Fruit fly (Drosophila melanogaster) whole organism, embryonic: ENCODE results near the gene CG11970.

ENCODE experiments used
- BEAF-32 ChIP-seq: fragments of 200-800 bp; sonication (Bioruptor generic); optimal IDR thresholded peaks from 3 replicates; lab custom pipeline; 2017; ENCODE audit warnings: missing biosample characterization, missing genetic modification characterization, mild to moderate bottlenecking, moderate library complexity, missing genetic modification reagents
- CG10147 ChIP-seq: fragments of 200-800 bp; sonication (Bioruptor generic); optimal IDR thresholded peaks from 2 replicates; lab custom pipeline; 2019; ENCODE audit warnings: missing biosample characterization, mild to moderate bottlenecking, missing genetic modification characterization, moderate library complexity
- CG11504 ChIP-seq: fragments of 200-800 bp; sonication (Bioruptor generic); optimal IDR thresholded peaks from 3 replicates; lab custom pipeline; 2019; ENCODE audit warnings: missing biosample characterization, mild to moderate bottlenecking, missing genetic modification characterization, moderate library complexity
- CG12299 ChIP-seq: fragments of 200-800 bp; sonication (Bioruptor generic); optimal IDR thresholded peaks from 2 replicates; lab custom pipeline; 2018; ENCODE audit warnings: missing biosample characterization, mild to moderate bottlenecking, missing genetic modification characterization
- CG1233 ChIP-seq: fragments of 200-800 bp; sonication (Bioruptor generic); optimal IDR thresholded peaks from 4 replicates; lab custom pipeline; 2018; ENCODE audit warnings: missing biosample characterization, mild to moderate bottlenecking, missing genetic modification characterization
- CG13424 ChIP-seq: fragments of 200-800 bp; sonication (Bioruptor generic); optimal IDR thresholded peaks from 2 replicates; lab custom pipeline; 2019; ENCODE audit warnings: missing biosample characterization, mild to moderate bottlenecking, missing genetic modification characterization, moderate library complexity
- CG1529 ChIP-seq: fragments of 200-800 bp; sonication (Bioruptor generic); optimal IDR thresholded peaks from 3 replicates; lab custom pipeline; 2018; ENCODE audit warnings: missing biosample characterization, missing genetic modification characterization
- CG1647 ChIP-seq: fragments of 200-800 bp; sonication (Bioruptor generic); optimal IDR thresholded peaks from 3 replicates; lab custom pipeline; 2016; ENCODE audit warnings: missing biosample characterization, missing genetic modification characterization
- CG16863 ChIP-seq: fragments of 200-800 bp; sonication (Bioruptor generic); optimal IDR thresholded peaks from 3 replicates; lab custom pipeline; 2016; ENCODE audit warnings: missing biosample characterization, missing genetic modification characterization
- CG17361 ChIP-seq: fragments of 200-800 bp; sonication (Bioruptor generic); IDR thresholded peaks from 3 replicates; pipeline ENCODE4 v1.3.6; 2022; ENCODE audit warnings: missing biosample characterization, missing genetic modification characterization
- CG18619 ChIP-seq: fragments of 200-800 bp; sonication (Bioruptor generic); optimal IDR thresholded peaks from 3 replicates; lab custom pipeline; 2017; ENCODE audit warnings: missing biosample characterization, mild to moderate bottlenecking, missing genetic modification characterization
- CG2712 ChIP-seq: fragments of 200-800 bp; optimal IDR thresholded peaks from 3 replicates; lab custom pipeline; 2019; ENCODE audit warnings: missing biosample characterization, mild to moderate bottlenecking, missing genetic modification characterization, moderate library complexity
- CG3281 ChIP-seq: fragments of 200-800 bp; sonication (Bioruptor generic); optimal IDR thresholded peaks from 3 replicates; lab custom pipeline; 2017; ENCODE audit warnings: missing biosample characterization, mild to moderate bottlenecking, missing genetic modification characterization
- CG43689 ChIP-seq: fragments of 200-800 bp; sonication (Bioruptor generic); IDR thresholded peaks from 2 replicates; pipeline ENCODE4 v1.3.6; 2022; ENCODE audit warnings: missing biosample characterization, missing genetic modification characterization
- CG6175 ChIP-seq: fragments of 200-800 bp; sonication (Bioruptor generic); IDR thresholded peaks from 3 replicates; pipeline ENCODE4 v1.3.6; 2022; ENCODE audit warnings: missing biosample characterization, missing genetic modification characterization
- CG7745 ChIP-seq: fragments of 200-800 bp; sonication (Bioruptor generic); optimal IDR thresholded peaks from 2 replicates; lab custom pipeline; 2018; ENCODE audit warnings: missing biosample characterization, mild to moderate bottlenecking, missing genetic modification characterization, moderate library complexity
- CG8290 ChIP-seq, 3 experiments: fragments of 200-800 bp; sonication (Bioruptor generic); optimal IDR thresholded peaks; 2 replicates each; lab custom pipeline; 2016 to 2019; ENCODE audit warnings: missing biosample characterization in 3 of 3, missing genetic modification characterization in 3 of 3, mild to moderate bottlenecking in 2 of 3, moderate library complexity in 1 of 3
- CoRest ChIP-seq: fragments of 200-800 bp; sonication (Bioruptor generic); optimal IDR thresholded peaks from 3 replicates; lab custom pipeline; 2018; ENCODE audit warnings: missing biosample characterization, mild to moderate bottlenecking, missing genetic modification characterization, moderate library complexity
- Dp ChIP-seq: fragments of 200-800 bp; sonication (Bioruptor generic); optimal IDR thresholded peaks from 2 replicates; lab custom pipeline; 2018; ENCODE audit warnings: missing biosample characterization, mild to moderate bottlenecking, missing genetic modification characterization, moderate library complexity
- Drgx ChIP-seq: fragments of 200-800 bp; sonication (Bioruptor generic); IDR thresholded peaks from 2 replicates; pipeline ENCODE4 v1.3.6; 2022; ENCODE audit warnings: missing biosample characterization, missing genetic modification characterization
- Ets65A ChIP-seq: fragments of 200-800 bp; sonication (Bioruptor generic); peaks from one replicate; lab custom pipeline; 2016; ENCODE audit warnings: missing biosample characterization, missing genetic modification characterization
- HLH4C ChIP-seq: fragments of 200-800 bp; sonication (Bioruptor generic); IDR thresholded peaks from 3 replicates; pipeline ENCODE4 v1.3.6; 2022; ENCODE audit warnings: missing biosample characterization, missing genetic modification characterization; ENCODE audit not compliant: partially characterized antibody
- Hsf ChIP-seq: fragments of 200-800 bp; sonication (Bioruptor generic); optimal IDR thresholded peaks from 3 replicates; lab custom pipeline; 2016; ENCODE audit warnings: missing biosample characterization, missing genetic modification characterization
- Nf-YB ChIP-seq: fragments of 200-800 bp; sonication (Bioruptor generic); optimal IDR thresholded peaks from 3 replicates; lab custom pipeline; 2019; ENCODE audit warnings: missing biosample characterization, mild to moderate bottlenecking, missing genetic modification characterization, moderate library complexity
- NfI ChIP-seq: fragments of 200-800 bp; sonication (Bioruptor generic); optimal IDR thresholded peaks from 3 replicates; lab custom pipeline; 2018; ENCODE audit warnings: missing biosample characterization, mild to moderate bottlenecking, missing genetic modification characterization, moderate library complexity
- Sox100B ChIP-seq: fragments of 200-800 bp; sonication (Bioruptor generic); optimal IDR thresholded peaks from 3 replicates; lab custom pipeline; 2018; ENCODE audit warnings: missing biosample characterization, mild to moderate bottlenecking, missing genetic modification characterization
- Sox102F ChIP-seq: fragments of 200-800 bp; sonication (Bioruptor generic); optimal IDR thresholded peaks from 2 replicates; lab custom pipeline; 2018; ENCODE audit warnings: missing biosample characterization, mild to moderate bottlenecking, missing genetic modification characterization, moderate library complexity
- Ssrp ChIP-seq: fragments of 200-800 bp; sonication (Bioruptor generic); optimal IDR thresholded peaks from 2 replicates; lab custom pipeline; 2018; ENCODE audit warnings: missing biosample characterization, mild to moderate bottlenecking, missing genetic modification characterization, moderate library complexity
- Usf ChIP-seq: fragments of 200-800 bp; sonication (Bioruptor generic); optimal IDR thresholded peaks from 2 replicates; lab custom pipeline; 2017; ENCODE audit warnings: missing genotype, missing biosample characterization, missing genetic modification characterization
- abd-A ChIP-seq: fragments of 200-800 bp; sonication (Bioruptor generic); optimal IDR thresholded peaks from 3 replicates; lab custom pipeline; 2019; ENCODE audit warnings: missing biosample characterization, mild to moderate bottlenecking, missing genetic modification characterization, moderate library complexity
- ap ChIP-seq: fragments of 200-800 bp; sonication (Bioruptor generic); IDR thresholded peaks from 2 replicates; pipeline ENCODE4 v1.3.6; 2022; ENCODE audit warnings: missing biosample characterization, missing genetic modification characterization
- bowl ChIP-seq: fragments of 200-800 bp; sonication (Bioruptor generic); IDR thresholded peaks from 2 replicates; pipeline ENCODE4 v1.3.6; 2022; ENCODE audit warnings: missing biosample characterization, missing genetic modification characterization
- cg ChIP-seq: fragments of 200-800 bp; sonication (Bioruptor generic); optimal IDR thresholded peaks from 3 replicates; lab custom pipeline; 2019; ENCODE audit warnings: missing biosample characterization, mild to moderate bottlenecking, missing genetic modification characterization, moderate library complexity
- chinmo ChIP-seq: fragments of 200-800 bp; sonication (Bioruptor generic); IDR thresholded peaks from 4 replicates; pipeline ENCODE4 v1.3.6; 2022; ENCODE audit warnings: missing biosample characterization, missing genetic modification characterization; ENCODE audit not compliant: partially characterized antibody
- dpn ChIP-seq, 2 experiments: fragments of 200-800 bp; sonication (Bioruptor generic); optimal IDR thresholded peaks; 3 replicates each; lab custom pipeline; 2016; ENCODE audit warnings: missing biosample characterization in 2 of 2, missing genetic modification characterization in 2 of 2
- emc ChIP-seq: fragments of 200-800 bp; sonication (Bioruptor generic); optimal IDR thresholded peaks from 2 replicates; lab custom pipeline; 2016; ENCODE audit warnings: missing biosample characterization, missing genetic modification characterization
- gem ChIP-seq: fragments of 200-800 bp; sonication (Bioruptor generic); optimal IDR thresholded peaks from 2 replicates; lab custom pipeline; 2019; ENCODE audit warnings: missing biosample characterization, mild to moderate bottlenecking, missing genetic modification characterization, moderate library complexity
- grau ChIP-seq: fragments of 200-800 bp; optimal IDR thresholded peaks from 3 replicates; lab custom pipeline; 2019; ENCODE audit warnings: missing biosample characterization, mild to moderate bottlenecking, missing genetic modification characterization, moderate library complexity
- gt ChIP-seq: fragments of 200-800 bp; sonication (Bioruptor generic); IDR thresholded peaks from 2 replicates; pipeline ENCODE4 v1.3.6; 2022; ENCODE audit warnings: missing biosample characterization, missing genetic modification characterization
- ind ChIP-seq: fragments of 200-800 bp; sonication (Bioruptor generic); optimal IDR thresholded peaks from 3 replicates; lab custom pipeline; 2016; ENCODE audit warnings: missing biosample characterization, missing genetic modification characterization
- klu ChIP-seq: fragments of 200-800 bp; sonication (Bioruptor generic); IDR thresholded peaks from 2 replicates; pipeline ENCODE4 v1.3.6; 2022; ENCODE audit warnings: missing biosample characterization, missing genetic modification characterization
- nau ChIP-seq: fragments of 200-800 bp; sonication (Bioruptor generic); optimal IDR thresholded peaks from 3 replicates; lab custom pipeline; 2017; ENCODE audit warnings: missing biosample characterization, mild to moderate bottlenecking, missing genetic modification characterization, missing genetic modification reagents
- phol ChIP-seq: fragments of 200-800 bp; sonication (Bioruptor generic); optimal IDR thresholded peaks from 3 replicates; lab custom pipeline; 2018; ENCODE audit warnings: missing biosample characterization, mild to moderate bottlenecking, missing genetic modification characterization, moderate library complexity
- run ChIP-seq: fragments of 200-800 bp; sonication (Bioruptor generic); optimal IDR thresholded peaks from 3 replicates; lab custom pipeline; 2018; ENCODE audit warnings: missing biosample characterization, mild to moderate bottlenecking, missing genetic modification characterization
- sc ChIP-seq, 3 experiments: fragments of >200 bp in 2 of 3; fragments of 200-800 bp in 1 of 3; sonication (Bioruptor generic) in 1 of 3; optimal IDR thresholded peaks; 2 replicates in 2 of 3; 3 replicates in 1 of 3; lab custom pipeline; 2017; ENCODE audit warnings: mild to moderate bottlenecking in 1 of 3, missing biosample characterization in 1 of 3, missing genetic modification characterization in 1 of 3, missing genetic modification reagents in 1 of 3
- vnd ChIP-seq: fragments of 200-800 bp; sonication (Bioruptor generic); IDR thresholded peaks from 3 replicates; pipeline ENCODE4 v1.3.6; 2022; ENCODE audit warnings: missing biosample characterization, missing genetic modification characterization; ENCODE audit not compliant: partially characterized antibody
- vvl ChIP-seq: fragments of 200-800 bp; sonication (Bioruptor generic); IDR thresholded peaks from 2 replicates; pipeline ENCODE4 v1.3.6; 2022; ENCODE audit warnings: missing biosample characterization, missing genetic modification characterization
- zfh1 ChIP-seq: fragments of 200-800 bp; sonication (Bioruptor generic); IDR thresholded peaks from 3 replicates; pipeline ENCODE4 v1.3.6; 2022; ENCODE audit warnings: missing biosample characterization, missing genetic modification characterization

CG11970 gene

DNA sequence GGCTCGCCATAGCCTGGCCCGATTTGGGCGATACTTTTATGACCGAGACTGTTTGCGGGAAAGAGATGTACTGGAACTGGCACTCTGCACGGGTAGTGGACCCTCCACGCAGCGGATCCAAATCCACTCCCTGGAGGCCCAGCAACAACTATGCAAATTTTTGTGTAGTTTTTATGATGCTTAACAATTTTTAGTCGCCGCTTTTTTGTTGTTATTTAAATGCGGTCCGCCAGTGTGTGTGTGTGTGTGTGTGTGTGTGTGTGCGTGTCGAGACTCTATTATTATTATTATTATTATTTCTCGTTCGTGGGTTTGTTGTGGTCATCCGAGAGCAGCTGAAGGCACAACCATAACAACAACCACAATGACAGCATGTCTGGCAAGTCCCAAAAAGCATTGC lies 25.4 kb upstream of the CG11970 start:
- TF ChIP-seq Ets65A (peak; percentile 22), BEAF-32 (no peak), abd-A (peak; percentile 4), vvl (peak; percentile 54; the same call in 1 of the 2 replicates), cg (peak; percentile 17), Nf-YB (no peak), chinmo (GFP tag; lab: Robert Waterston, UW) (0 out of 4 replicates have a peak, but pooled peaks have one; percentile 14)

DNA sequence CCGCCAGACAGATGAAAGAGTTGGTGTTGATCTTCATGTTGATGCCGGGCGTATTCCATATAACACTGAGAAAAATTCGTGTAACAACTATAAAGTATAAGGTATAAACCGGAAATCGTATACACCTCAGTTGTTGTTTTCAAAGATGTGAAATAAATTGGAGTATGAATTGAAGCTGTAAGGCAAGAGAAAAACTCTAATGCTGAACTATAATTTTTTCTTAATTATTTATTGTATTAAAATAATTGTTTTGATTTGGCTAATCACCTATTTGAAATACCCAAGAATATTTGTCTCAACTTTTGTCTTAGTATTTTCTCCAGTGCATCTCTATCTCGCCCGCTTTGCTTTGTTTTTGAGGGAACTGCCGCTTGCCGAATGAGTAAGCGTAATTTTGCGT lies 24.2 kb upstream of the CG11970 start:
- TF ChIP-seq grau (tag; lab: Kevin White, UChicago) (peak; percentile 66), bowl (GFP tag; lab: Robert Waterston, UW) (no peak), CG17361 (GFP tag; lab: Robert Waterston, UW) (peak; percentile 77), Usf (GFP tag; lab: Kevin White, UChicago) (no peak), Sox102F (GFP tag; lab: Kevin White, UChicago) (peak; percentile 85), HLH4C (GFP tag; lab: Robert Waterston, UW) (no peak), CG1647 (GFP tag; lab: Kevin White, UChicago) (no peak), gem (peak; percentile 85), CG3281 (no peak), dpn (GFP tag; optimal IDR thresholded peaks at IDR 0.05; lab: Kevin White, UChicago) (peak in 1 of 2 experiments; percentile 31), run (tag; lab: Kevin White, UChicago) (peak; percentile 47), CG7745 (tag; lab: Kevin White, UChicago) (no peak), gt (GFP tag; lab: Robert Waterston, UW) (no peak), ap (GFP tag; lab: Robert Waterston, UW) (0 out of 2 replicates have a peak, but pooled peaks have one; percentile 10), CG18619 (peak; percentile 32), CG1233 (peak; percentile 43), CG2712 (tag; lab: Kevin White, UChicago) (peak; percentile 77), CoRest (tag; lab: Kevin White, UChicago) (peak; percentile 69), CG16863 (GFP tag; lab: Kevin White, UChicago) (no peak), CG11504 (tag; lab: Kevin White, UChicago) (peak; percentile 86), ind (peak; percentile 55), CG8290 (GFP tag; optimal IDR thresholded peaks at IDR 0.05; lab: Kevin White, UChicago) (no peak), CG8290 (tag; optimal IDR thresholded peaks at IDR 0.05; lab: Kevin White, UChicago) (no peak), CG12299 (peak; percentile 2), Ssrp (tag; lab: Kevin White, UChicago) (peak; percentile 77), sc (optimal IDR thresholded peaks at IDR 0.05; lab: Kevin White, UChicago) (no peak), sc (GFP tag; optimal IDR thresholded peaks at IDR 0.05; lab: Kevin White, UChicago) (peak; percentile 29), emc (no peak), CG43689 (GFP tag; lab: Robert Waterston, UW) (no peak), CG10147 (peak; percentile 12), Sox100B (GFP tag; lab: Kevin White, UChicago) (peak; percentile 74), phol (peak; percentile 83), Drgx (GFP tag; lab: Robert Waterston, UW) (0 out of 2 replicates have a peak, but pooled peaks have one; percentile 9), CG13424 (peak; percentile 68), zfh1 (0 out of 3 replicates have a peak, but pooled peaks have one; percentile 28), klu (peak; percentile 38; the same call in 1 of the 2 replicates), NfI (GFP tag; lab: Kevin White, UChicago) (peak; percentile 39), CG1529 (GFP tag; lab: Kevin White, UChicago) (peak; percentile 60), Dp (no peak), Hsf (peak; percentile 7), CG6175 (GFP tag; lab: Robert Waterston, UW) (no peak), vnd (GFP tag; lab: Robert Waterston, UW) (no peak), nau (peak; percentile 27)
